Worm (Caenorhabditis elegans) whole organism, young adult: Measurements from ENCODE around the gene F30H5.5.

Source experiments
- B0019.2 ChIP-seq: fragments of 200-800 bp; sonication (Bioruptor generic); conservative IDR thresholded peaks from 2 replicates; pipeline ENCODE4 v1.3.6; 2022; ENCODE audit warnings: missing genetic modification reagents, missing genetic modification characterization, missing compliant biosample characterization
- B0035.1 ChIP-seq: sonication (generic microtip); optimal IDR thresholded peaks from 2 replicates; lab custom pipeline; 2016; ENCODE audit warnings: missing genetic modification characterization, mild to moderate bottlenecking, missing compliant biosample characterization, missing genotype, missing genetic modification reagents
- C17E4.6 ChIP-seq: fragments of 200-800 bp; sonication (Bioruptor generic); IDR thresholded peaks from 2 replicates; pipeline ENCODE4 v1.3.6; 2022; ENCODE audit warnings: missing genetic modification reagents, missing genetic modification characterization, missing compliant biosample characterization
- F52B5.7 ChIP-seq: sonication (generic microtip); optimal IDR thresholded peaks from 2 replicates; lab custom pipeline; 2016; ENCODE audit warnings: mild to moderate bottlenecking, missing genetic modification characterization, missing compliant biosample characterization
- Y79H2A.3 ChIP-seq: fragments of 200-800 bp; sonication (Bioruptor generic); conservative IDR thresholded peaks from 2 replicates; pipeline ENCODE4 v1.3.6; 2022; ENCODE audit warnings: missing genetic modification reagents, missing genetic modification characterization, missing compliant biosample characterization
- attf-6 ChIP-seq: fragments of 200-800 bp; sonication (Bioruptor generic); IDR thresholded peaks from 2 replicates; pipeline ENCODE4 v1.3.6; 2022; ENCODE audit warnings: missing genetic modification reagents, missing genetic modification characterization, missing compliant biosample characterization
- bed-2 ChIP-seq: fragments of 200-800 bp; sonication (Bioruptor generic); IDR thresholded peaks from 2 replicates; pipeline ENCODE4 v1.3.6; 2022; ENCODE audit warnings: missing genetic modification reagents, missing genetic modification characterization, missing compliant biosample characterization
- ccch-3 ChIP-seq: fragments of 200-800 bp; sonication (Bioruptor generic); optimal IDR thresholded peaks from 2 replicates; lab custom pipeline; 2018; ENCODE audit warnings: mild to moderate bottlenecking, missing genetic modification characterization, missing compliant biosample characterization
- ceh-40 ChIP-seq: fragments of 200-800 bp; sonication (Bioruptor generic); IDR thresholded peaks from 2 replicates; pipeline ENCODE4 v1.3.6; 2022; ENCODE audit warnings: missing genetic modification characterization, missing compliant biosample characterization
- ceh-58 ChIP-seq: fragments of 200-800 bp; sonication (Bioruptor generic); IDR thresholded peaks from 2 replicates; pipeline ENCODE4 v1.3.6; 2022; ENCODE audit warnings: missing genetic modification characterization, missing compliant biosample characterization
- ceh-91 ChIP-seq: fragments of 200-800 bp; sonication (Bioruptor generic); IDR thresholded peaks from 2 replicates; pipeline ENCODE4 v1.3.6; 2022; ENCODE audit warnings: missing genetic modification reagents, missing genetic modification characterization, missing compliant biosample characterization
- dpl-1 ChIP-seq: fragments of 150-350 bp; optimal IDR thresholded peaks from 2 replicates; lab custom pipeline; 2014; ENCODE audit warnings: missing biosample characterization, missing genetic modification reagents, missing genetic modification characterization
- egl-44 ChIP-seq: fragments of 200-800 bp; sonication (Bioruptor generic); IDR thresholded peaks from 2 replicates; pipeline ENCODE4 v1.3.6; 2022; ENCODE audit warnings: missing genetic modification reagents, missing genetic modification characterization, missing compliant biosample characterization
- ets-4 ChIP-seq: fragments of 200-800 bp; sonication (Bioruptor generic); optimal IDR thresholded peaks from 2 replicates; lab custom pipeline; 2018; ENCODE audit warnings: mild to moderate bottlenecking, missing genetic modification characterization, missing compliant biosample characterization
- hrde-1 ChIP-seq: sonication (generic microtip); optimal IDR thresholded peaks from 2 replicates; lab custom pipeline; 2016; ENCODE audit warnings: missing genetic modification characterization, mild to moderate bottlenecking, missing compliant biosample characterization, moderate library complexity, missing genotype, missing genetic modification reagents, borderline replicate concordance
- lag-1 ChIP-seq: fragments of 200-800 bp; sonication (Bioruptor generic); IDR thresholded peaks from 2 replicates; pipeline ENCODE4 v1.3.6; 2022; ENCODE audit warnings: missing genetic modification reagents, missing genetic modification characterization, missing compliant biosample characterization
- let-526 ChIP-seq: fragments of 200-800 bp; sonication (Bioruptor generic); IDR thresholded peaks from 2 replicates; pipeline ENCODE4 v1.3.6; 2022; ENCODE audit warnings: missing genetic modification reagents, missing genetic modification characterization, missing compliant biosample characterization
- lir-1 ChIP-seq: fragments of 200-800 bp; sonication (Bioruptor generic); conservative IDR thresholded peaks from 2 replicates; pipeline ENCODE4 v1.3.6; 2022; ENCODE audit warnings: missing genetic modification reagents, missing genetic modification characterization, missing compliant biosample characterization
- lsl-1 ChIP-seq: fragments of 200-800 bp; sonication (Bioruptor generic); optimal IDR thresholded peaks from 2 replicates; lab custom pipeline; 2018; ENCODE audit warnings: mild to moderate bottlenecking, missing genetic modification characterization, moderate library complexity, missing compliant biosample characterization
- madf-3 ChIP-seq: fragments of 200-800 bp; sonication (Bioruptor generic); IDR thresholded peaks from 2 replicates; pipeline ENCODE4 v1.3.6; 2022; ENCODE audit warnings: missing genetic modification reagents, missing genetic modification characterization, missing compliant biosample characterization
- mel-28 ChIP-seq: sonication (generic microtip); optimal IDR thresholded peaks from 2 replicates; lab custom pipeline; 2016; ENCODE audit warnings: borderline replicate concordance, mild to moderate bottlenecking, missing genetic modification characterization, missing compliant biosample characterization
- mes-4 ChIP-seq: sonication (generic microtip); optimal IDR thresholded peaks from 2 replicates; lab custom pipeline; 2016; ENCODE audit warnings: missing genotype, missing genetic modification characterization, missing compliant biosample characterization
- nfya-2 ChIP-seq: fragments of 200-800 bp; sonication (Bioruptor generic); IDR thresholded peaks from 2 replicates; pipeline ENCODE4 v1.3.6; 2022; ENCODE audit warnings: missing genetic modification reagents, missing genetic modification characterization, missing compliant biosample characterization
- nhr-120 ChIP-seq: fragments of 200-800 bp; sonication (Bioruptor generic); IDR thresholded peaks from 2 replicates; pipeline ENCODE4 v1.3.6; 2022; ENCODE audit warnings: missing genetic modification characterization, missing compliant biosample characterization
- nhr-179 ChIP-seq: sonication (generic microtip); optimal IDR thresholded peaks from 2 replicates; lab custom pipeline; 2016; ENCODE audit warnings: mild to moderate bottlenecking, missing genetic modification characterization, missing compliant biosample characterization
- rpc-1 ChIP-seq, 2 experiments: fragments of 150-350 bp in 1 of 2; sonication (generic microtip) in 1 of 2; optimal IDR thresholded peaks; 2 replicates each; lab custom pipeline; 2014 to 2018; ENCODE audit warnings: missing biosample characterization in 1 of 2, missing genetic modification characterization in 1 of 2, missing genetic modification reagents in 1 of 2, missing genotype in 1 of 2
- tbp1 ChIP-seq: fragments of 200-800 bp; sonication (Bioruptor generic); optimal IDR thresholded peaks from 2 replicates; lab custom pipeline; 2018; ENCODE audit warnings: mild to moderate bottlenecking, missing genetic modification characterization, missing compliant biosample characterization
- unc-130 ChIP-seq: sonication (generic microtip); optimal IDR thresholded peaks from 2 replicates; lab custom pipeline; 2016; ENCODE audit warnings: missing genetic modification reagents, missing genetic modification characterization, missing compliant biosample characterization
- xnd-1 ChIP-seq: sonication (generic microtip); optimal IDR thresholded peaks from 2 replicates; lab custom pipeline; 2016; ENCODE audit warnings: missing genotype, missing genetic modification reagents, missing genetic modification characterization, missing compliant biosample characterization
- zfh-2 ChIP-seq: fragments of 200-800 bp; sonication (Bioruptor generic); conservative IDR thresholded peaks from 2 replicates; pipeline ENCODE4 v1.3.6; 2022; ENCODE audit warnings: missing genetic modification reagents, missing genetic modification characterization, missing compliant biosample characterization

F30H5.5 gene

ce11 chrIII:502583-502982 lies 14.0 kb downstream of the F30H5.5 start (continued):
- peak; percentile 85 for TF ChIP-seq hrde-1 (tag; lab: Kevin White, UChicago)

DNA sequence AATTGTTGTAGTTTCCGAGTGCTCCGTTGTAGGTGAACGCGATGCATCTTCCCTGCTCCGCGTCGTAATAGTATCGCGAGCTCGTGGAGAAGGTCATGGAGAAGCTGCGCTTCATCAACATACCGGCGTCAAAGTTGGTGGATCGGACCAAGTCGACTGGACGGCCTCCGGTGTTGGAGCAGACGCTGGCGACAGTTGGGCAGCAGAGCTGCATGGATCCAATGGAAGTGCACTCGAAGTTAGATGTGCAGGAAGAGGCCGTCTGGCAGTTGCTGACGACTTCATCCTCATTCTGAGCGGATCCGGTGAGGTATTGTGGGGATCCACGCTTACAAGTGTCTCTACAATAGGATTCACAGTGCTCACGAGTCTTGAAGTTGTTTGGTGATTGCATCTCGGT lies 20.5 kb downstream of the F30H5.5 start:
- TF ChIP-seq madf-3 (0 out of 2 replicates have a peak, but pooled peaks have one; percentile 36), lir-1 (GFP tag; lab: Robert Waterston, UW) (no peak), unc-130 (GFP tag; lab: Kevin White, UChicago) (no peak), zfh-2 (GFP tag; lab: Robert Waterston, UW) (peak; percentile 62)

- TF ChIP-seq let-526 (GFP tag; lab: Robert Waterston, UW): no peak
- TF ChIP-seq zfh-2 (GFP tag; lab: Robert Waterston, UW): 0 out of 2 replicates have a peak, but pooled peaks have one; percentile 24
- 0 out of 2 replicates have a peak, but pooled peaks have one; percentile 40 for TF ChIP-seq ceh-58
Observed at ce11 chrIII:512117-512516, 23.6 kb downstream of the F30H5.5 start, which contains the start of gene F30H5.3. Gene F30H5.3 (minus strand): TSS chrIII:512217.

ce11 chrIII:513360-513759 lies 24.8 kb downstream of the F30H5.5 start:
- TF ChIP-seq mel-28 (tag; lab: Kevin White, UChicago) (no peak), ceh-91 (GFP tag; lab: Robert Waterston, UW) (no peak), zfh-2 (GFP tag; lab: Robert Waterston, UW) (peak; percentile 66), lag-1 (GFP tag; lab: Robert Waterston, UW) (no peak), F52B5.7 (no peak)

ce11 chrIII:523944-524343 lies 35.4 kb downstream of the F30H5.5 start, which contains the start of gene T22F7.3:
Gene T22F7.3 (minus strand): TSS chrIII:524044.
- no peak for TF ChIP-seq mes-4
- no peak for TF ChIP-seq nfya-2 (GFP tag; lab: Robert Waterston, UW)
- no peak for TF ChIP-seq C17E4.6 (GFP tag; lab: Robert Waterston, UW)
- TF ChIP-seq B0035.1 (tag; lab: Kevin White, UChicago): no peak
- TF ChIP-seq ets-4: no peak
- TF ChIP-seq attf-6 (GFP tag; lab: Robert Waterston, UW): no peak
- no peak for TF ChIP-seq egl-44 (GFP tag; lab: Robert Waterston, UW)
- TF ChIP-seq ccch-3: no peak
- TF ChIP-seq ceh-40 (GFP tag; lab: Robert Waterston, UW): no peak
- no peak for TF ChIP-seq lsl-1 (GFP tag; lab: Kevin White, UChicago)
- no peak for TF ChIP-seq madf-3
- no peak for TF ChIP-seq nhr-179 (tag; lab: Kevin White, UChicago)
- TF ChIP-seq Y79H2A.3 (GFP tag; lab: Robert Waterston, UW): no peak
- no peak for TF ChIP-seq B0019.2 (GFP tag; lab: Robert Waterston, UW)
- TF ChIP-seq F52B5.7: no peak

DNA sequence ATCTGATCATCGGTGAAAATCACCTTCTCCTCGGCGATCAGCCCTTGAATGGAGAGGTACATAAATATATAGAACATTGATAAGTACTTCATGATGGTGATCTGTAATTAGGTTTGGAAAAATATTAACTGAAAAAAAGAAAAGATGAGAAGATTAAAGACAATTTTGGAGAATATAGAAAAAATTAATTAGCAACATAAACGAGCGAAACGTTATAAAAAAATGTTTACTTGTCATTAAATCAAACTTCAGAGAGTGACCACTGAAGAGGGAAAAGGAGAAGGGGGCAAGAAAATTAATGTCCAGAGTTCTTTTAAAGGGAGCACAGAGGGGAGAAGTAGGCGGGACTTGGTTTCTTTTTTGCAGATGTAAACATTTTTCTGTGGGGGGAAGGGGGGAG lies 38.3 kb downstream of the F30H5.5 start, which contains the start of gene T22F7.4:
Gene T22F7.4 (minus strand): TSS at position 101 of the 400 bp plus-strand sequence.
- TF ChIP-seq tbp1 (GFP tag; lab: Kevin White, UChicago): no peak
- TF ChIP-seq egl-44 (GFP tag; lab: Robert Waterston, UW): no peak
- no peak for TF ChIP-seq dpl-1 (GFP tag; lab: Kevin White, UChicago)
- no peak for TF ChIP-seq bed-2 (GFP tag; lab: Robert Waterston, UW)
- no peak for TF ChIP-seq Y79H2A.3 (GFP tag; lab: Robert Waterston, UW)
- TF ChIP-seq ceh-91 (GFP tag; lab: Robert Waterston, UW): no peak
- no peak for TF ChIP-seq attf-6 (GFP tag; lab: Robert Waterston, UW)
- TF ChIP-seq xnd-1 (tag; lab: Kevin White, UChicago): no peak
- no peak for TF ChIP-seq rpc-1 (optimal IDR thresholded peaks at IDR 0.05; lab: Kevin White, UChicago)
- TF ChIP-seq rpc-1 (tag; optimal IDR thresholded peaks at IDR 0.05; lab: Kevin White, UChicago): no peak
- no peak for TF ChIP-seq nhr-120
